Worm (Caenorhabditis elegans) whole organism, L4/young adult: ENCODE data around the gene nhr-208.

Source experiments
- W03F9.2 ChIP-seq: fragments of 150-350 bp; optimal IDR thresholded peaks from 2 replicates; lab custom pipeline; 2014; ENCODE audit warnings: missing biosample characterization, missing genetic modification characterization
- him-1 ChIP-seq: sonication (generic microtip); optimal IDR thresholded peaks from 2 replicates; lab custom pipeline; 2016; ENCODE audit warnings: missing genotype, missing genetic modification reagents, missing genetic modification characterization, missing compliant biosample characterization

DNA sequence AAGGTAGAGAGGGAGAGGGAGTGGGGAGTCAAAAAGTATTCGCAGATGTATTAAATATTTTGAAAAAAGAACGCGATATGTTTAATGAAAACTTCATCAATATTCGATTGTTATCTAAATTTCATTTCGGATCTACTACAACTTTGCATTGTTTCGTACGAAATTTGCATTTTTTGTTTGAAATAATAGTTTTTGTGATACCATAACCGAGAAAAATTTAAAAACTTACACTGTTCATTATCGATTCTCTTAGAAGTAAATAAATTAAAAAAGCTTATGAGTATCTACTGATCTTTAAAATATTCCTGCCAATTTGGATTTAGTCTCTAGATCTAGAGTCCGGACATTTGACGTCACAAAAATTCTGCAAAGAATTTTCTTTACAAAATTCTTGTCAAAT lies 13.8 kb upstream of the nhr-208 start, which contains the start of gene R07B7.9:
- TF ChIP-seq W03F9.2 (no peak), him-1 (tag; lab: Kevin White, UChicago) (no peak)
